Worm (Caenorhabditis elegans) whole organism, young adult: Measurements from ENCODE around the gene cest-35.2.

Experiments used
- F22D6.2 ChIP-seq: sonication (generic microtip); optimal IDR thresholded peaks from 2 replicates; lab custom pipeline; 2016; ENCODE audit warnings: mild to moderate bottlenecking, missing genetic modification characterization, missing compliant biosample characterization
- ccch-3 ChIP-seq: fragments of 200-800 bp; sonication (Bioruptor generic); optimal IDR thresholded peaks from 2 replicates; lab custom pipeline; 2018; ENCODE audit warnings: mild to moderate bottlenecking, missing genetic modification characterization, missing compliant biosample characterization
- cebp-1 ChIP-seq, 2 experiments: fragments of 200-800 bp in 1 of 2; sonication (Bioruptor generic) in 1 of 2; sonication (generic microtip) in 1 of 2; IDR thresholded peaks in 1 of 2; optimal IDR thresholded peaks in 1 of 2; 2 replicates each; pipeline versions ENCODE4 v1.3.6 to Lab custom; 2017 to 2022; ENCODE audit warnings: missing compliant biosample characterization in 2 of 2, missing genetic modification characterization in 2 of 2, mild to moderate bottlenecking in 1 of 2, missing genetic modification reagents in 1 of 2, moderate library complexity in 1 of 2
- efl-1 ChIP-seq: fragments of 150-350 bp; optimal IDR thresholded peaks from 2 replicates; lab custom pipeline; 2014; ENCODE audit warnings: missing biosample characterization, missing genetic modification reagents, missing genetic modification characterization
- nfya-1 ChIP-seq: sonication (generic microtip); optimal IDR thresholded peaks from 2 replicates; lab custom pipeline; 2017; ENCODE audit warnings: antibody characterized with exemption, missing compliant biosample characterization, missing genetic modification characterization, borderline replicate concordance; ENCODE audit not compliant: insufficient read depth
- nfya-2 ChIP-seq: fragments of 200-800 bp; sonication (Bioruptor generic); IDR thresholded peaks from 2 replicates; pipeline ENCODE4 v1.3.6; 2022; ENCODE audit warnings: missing genetic modification reagents, missing genetic modification characterization, missing compliant biosample characterization
- sea-2 ChIP-seq: fragments of 200-800 bp; sonication (Bioruptor generic); IDR thresholded peaks from 2 replicates; pipeline ENCODE4 v1.3.6; 2022; ENCODE audit warnings: missing genetic modification characterization, missing compliant biosample characterization
- snpc-4 ChIP-seq, 5 experiments: fragments of 150-350 bp in 1 of 5; sonication (generic microtip) in 4 of 5; optimal IDR thresholded peaks; 2 replicates each; lab custom pipeline; 2014 to 2018; ENCODE audit warnings: missing genetic modification characterization in 5 of 5, missing biosample characterization in 3 of 5, antibody characterized with exemption in 2 of 5, mild to moderate bottlenecking in 2 of 5, missing compliant biosample characterization in 2 of 5, missing genotype in 2 of 5, moderate library complexity in 2 of 5, missing genetic modification reagents in 1 of 5
- ztf-6 ChIP-seq: fragments of 200-800 bp; sonication (Bioruptor generic); IDR thresholded peaks from 2 replicates; pipeline ENCODE4 v1.3.6; 2022; ENCODE audit warnings: missing genetic modification reagents, missing genetic modification characterization, missing compliant biosample characterization

DNA sequence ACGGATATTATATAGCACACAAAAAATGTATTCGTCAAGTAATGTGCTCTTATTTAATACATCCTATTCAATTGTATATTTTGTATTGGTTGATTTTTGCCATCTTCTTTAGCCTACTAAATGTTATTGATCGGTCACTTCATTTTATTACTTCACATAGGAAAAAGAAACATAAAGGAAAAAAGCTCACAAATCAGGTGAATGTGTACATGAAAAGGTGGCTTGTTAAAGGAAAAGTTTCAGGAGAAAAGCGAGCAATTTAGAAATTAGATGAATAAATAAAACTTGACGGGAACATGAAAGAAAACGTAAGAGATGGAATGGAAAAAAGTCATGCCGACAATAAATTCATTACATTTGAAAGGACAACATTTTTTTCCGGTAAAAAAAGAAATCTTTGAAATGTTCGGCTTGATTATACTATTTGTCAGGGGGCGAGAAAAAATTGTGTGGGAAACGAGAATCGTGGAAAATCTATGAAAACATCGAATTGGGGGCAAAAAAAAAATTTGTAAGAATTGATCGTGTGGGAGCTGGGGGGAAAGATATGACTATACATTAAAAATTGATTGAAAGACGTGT, 38.5 kb upstream of the cest-35.2 start:
- no peak for TF ChIP-seq efl-1
- TF ChIP-seq ztf-6 (GFP tag; lab: Robert Waterston, UW) = no peak
- TF ChIP-seq nfya-1 (tag; lab: Kevin White, UChicago) = no peak
- TF ChIP-seq ccch-3 (GFP tag; lab: Kevin White, UChicago) = no peak
- TF ChIP-seq snpc-4 (GFP tag; optimal IDR thresholded peaks at IDR 0.05; lab: Kevin White, UChicago) = no peak
- TF ChIP-seq snpc-4 (tag; optimal IDR thresholded peaks at IDR 0.05; lab: Kevin White, UChicago) = no peak
- TF ChIP-seq sea-2 (GFP tag; lab: Robert Waterston, UW) = no peak
- TF ChIP-seq nfya-2 (GFP tag; lab: Robert Waterston, UW) = no peak
- no peak for TF ChIP-seq cebp-1 (GFP tag; IDR thresholded peaks at IDR 0.05; lab: Robert Waterston, UW)
- peak; percentile 58 for TF ChIP-seq cebp-1 (tag; optimal IDR thresholded peaks at IDR 0.05; lab: Kevin White, UChicago)
- TF ChIP-seq F22D6.2 = no peak
